Fruit fly (Drosophila melanogaster) whole organism, wandering third instar larva: ENCODE measurements around the gene Tim17a2.

Source experiments
- Dfd ChIP-seq: fragments of >200 bp; optimal IDR thresholded peaks from 2 replicates; lab custom pipeline; 2017; ENCODE audit warnings: missing biosample characterization, missing genetic modification characterization
- Hr78 ChIP-seq: fragments of >200 bp; optimal IDR thresholded peaks from 2 replicates; lab custom pipeline; 2017; ENCODE audit warnings: missing biosample characterization, missing genetic modification characterization
- Myc ChIP-seq: fragments of >200 bp; optimal IDR thresholded peaks from 2 replicates; lab custom pipeline; 2017
- N ChIP-seq: fragments of >200 bp; optimal IDR thresholded peaks from 2 replicates; lab custom pipeline; 2018; ENCODE audit warnings: missing biosample characterization, missing external identifiers, missing genetic modification characterization
- OdsH ChIP-seq: fragments of 200-800 bp; sonication (Bioruptor generic); optimal IDR thresholded peaks from 2 replicates; lab custom pipeline; 2016; ENCODE audit warnings: missing biosample characterization, mild to moderate bottlenecking, missing genetic modification characterization
- Rel ChIP-seq, 2 experiments: fragments of 200-800 bp; sonication (Bioruptor generic) in 1 of 2; optimal IDR thresholded peaks; 2 replicates in 1 of 2; 3 replicates in 1 of 2; lab custom pipeline; 2016 to 2019; ENCODE audit warnings: mild to moderate bottlenecking in 2 of 2, missing biosample characterization in 2 of 2, missing genetic modification characterization in 2 of 2, moderate library complexity in 1 of 2
- br ChIP-seq: fragments of 200-800 bp; sonication (Bioruptor generic); optimal IDR thresholded peaks from 2 replicates; lab custom pipeline; 2016; ENCODE audit warnings: missing biosample characterization, missing genetic modification characterization
- fru ChIP-seq: fragments of 200-800 bp; sonication (Bioruptor generic); optimal IDR thresholded peaks from 3 replicates; lab custom pipeline; 2016; ENCODE audit warnings: missing biosample characterization, mild to moderate bottlenecking, missing genetic modification characterization
- h ChIP-seq: fragments of 200-800 bp; sonication (Bioruptor generic); optimal IDR thresholded peaks from 3 replicates; lab custom pipeline; 2016; ENCODE audit warnings: missing biosample characterization, mild to moderate bottlenecking, missing genetic modification characterization
- sv ChIP-seq: fragments of 200-800 bp; sonication (Bioruptor generic); optimal IDR thresholded peaks from 3 replicates; lab custom pipeline; 2016; ENCODE audit warnings: missing biosample characterization, missing genetic modification characterization
- usp ChIP-seq: fragments of >200 bp; optimal IDR thresholded peaks from 2 replicates; lab custom pipeline; 2017; ENCODE audit warnings: missing biosample characterization, missing genetic modification characterization
- woc ChIP-seq: sonication (Bioruptor generic); optimal IDR thresholded peaks from 2 replicates; lab custom pipeline; 2016; ENCODE audit warnings: missing biosample characterization, mild to moderate bottlenecking, missing genetic modification characterization

- TF ChIP-seq sv (GFP tag; lab: Kevin White, UChicago) (no peak), woc (GFP tag; lab: Kevin White, UChicago) (no peak), Rel (GFP tag; optimal IDR thresholded peaks at IDR 0.05; lab: Kevin White, UChicago) (no peak), Rel (tag; optimal IDR thresholded peaks at IDR 0.05; lab: Kevin White, UChicago) (no peak), Myc (lab: Kevin White, UChicago) (no peak), Dfd (GFP tag; lab: Kevin White, UChicago) (no peak), fru (GFP tag; lab: Kevin White, UChicago) (no peak), N (no peak), br (GFP tag; lab: Kevin White, UChicago) (no peak), usp (GFP tag; lab: Kevin White, UChicago) (no peak), Hr78 (GFP tag; lab: Kevin White, UChicago) (no peak), h (GFP tag; lab: Kevin White, UChicago) (no peak), OdsH (GFP tag; lab: Kevin White, UChicago) (no peak)
Observed at dm6 chr3R:5295090-5295489, 32.6 kb upstream of the Tim17a2 start.
